Fruit fly (Drosophila melanogaster) whole organism, embryonic: ENCODE results near the gene CG15725.

Experiments used
- CG10321 ChIP-seq: fragments of 200-800 bp; sonication (Bioruptor generic); IDR thresholded peaks from 2 replicates; pipeline ENCODE4 v1.3.6; 2022; ENCODE audit warnings: missing biosample characterization, missing genetic modification characterization
- CG11504 ChIP-seq: fragments of 200-800 bp; sonication (Bioruptor generic); optimal IDR thresholded peaks from 3 replicates; lab custom pipeline; 2019; ENCODE audit warnings: missing biosample characterization, mild to moderate bottlenecking, missing genetic modification characterization, moderate library complexity
- CG12104 ChIP-seq: fragments of 200-800 bp; sonication (Bioruptor generic); optimal IDR thresholded peaks from 3 replicates; lab custom pipeline; 2016; ENCODE audit warnings: missing biosample characterization, missing genetic modification characterization
- CG1602 ChIP-seq: fragments of 200-800 bp; sonication (Bioruptor generic); optimal IDR thresholded peaks from 3 replicates; lab custom pipeline; 2016; ENCODE audit warnings: missing biosample characterization, missing genetic modification characterization
- CG17612 ChIP-seq: fragments of 200-800 bp; sonication (Bioruptor generic); IDR thresholded peaks from 2 replicates; pipeline ENCODE4 v1.3.6; 2022; ENCODE audit warnings: missing biosample characterization, missing genetic modification characterization
- CG18476 ChIP-seq: fragments of 200-800 bp; sonication (Bioruptor generic); optimal IDR thresholded peaks from 2 replicates; lab custom pipeline; 2016; ENCODE audit warnings: missing biosample characterization, mild to moderate bottlenecking, missing genetic modification characterization
- CG2116 ChIP-seq: fragments of 200-800 bp; sonication (Bioruptor generic); optimal IDR thresholded peaks from 3 replicates; lab custom pipeline; 2018; ENCODE audit warnings: missing biosample characterization, mild to moderate bottlenecking, missing genetic modification characterization
- CG3163 ChIP-seq: fragments of 200-800 bp; sonication (Bioruptor generic); optimal IDR thresholded peaks from 3 replicates; lab custom pipeline; 2016; ENCODE audit warnings: missing biosample characterization, missing genetic modification characterization
- CG3281 ChIP-seq: fragments of 200-800 bp; sonication (Bioruptor generic); optimal IDR thresholded peaks from 3 replicates; lab custom pipeline; 2017; ENCODE audit warnings: missing biosample characterization, mild to moderate bottlenecking, missing genetic modification characterization
- CG5953 ChIP-seq: fragments of 200-800 bp; sonication (Bioruptor generic); IDR thresholded peaks from 2 replicates; pipeline ENCODE4 v1.3.6; 2022; ENCODE audit warnings: missing biosample characterization, missing genetic modification characterization
- CG6175 ChIP-seq: fragments of 200-800 bp; sonication (Bioruptor generic); IDR thresholded peaks from 3 replicates; pipeline ENCODE4 v1.3.6; 2022; ENCODE audit warnings: missing biosample characterization, missing genetic modification characterization
- CG6689 ChIP-seq: fragments of 200-800 bp; sonication (Bioruptor generic); IDR thresholded peaks from 2 replicates; pipeline ENCODE4 v1.3.6; 2022; ENCODE audit warnings: missing biosample characterization, missing genetic modification characterization
- CG9609 ChIP-seq: fragments of 200-800 bp; sonication (Bioruptor generic); optimal IDR thresholded peaks from 3 replicates; lab custom pipeline; 2016; ENCODE audit warnings: missing biosample characterization, missing genetic modification characterization
- CkIIα-i1 ChIP-seq: fragments of 200-800 bp; sonication (Bioruptor generic); IDR thresholded peaks from 2 replicates; pipeline ENCODE4 v1.3.6; 2022; ENCODE audit warnings: missing biosample characterization, missing genetic modification characterization
- Dfd ChIP-seq, 2 experiments: fragments of >200 bp; optimal IDR thresholded peaks; 2 replicates each; lab custom pipeline; 2017; ENCODE audit warnings: missing biosample characterization in 2 of 2, missing genetic modification characterization in 2 of 2
- Dip2 ChIP-seq: fragments of 200-800 bp; sonication (Bioruptor generic); IDR thresholded peaks from 2 replicates; pipeline ENCODE4 v1.3.6; 2022; ENCODE audit warnings: missing biosample characterization, missing genetic modification characterization
- Eip74EF ChIP-seq, 2 experiments: fragments of 200-800 bp in 1 of 2; fragments of >200 bp in 1 of 2; sonication (Bioruptor generic) in 1 of 2; optimal IDR thresholded peaks; 2 replicates each; lab custom pipeline; 2017 to 2019; ENCODE audit warnings: missing biosample characterization in 2 of 2, missing genetic modification characterization in 2 of 2, mild to moderate bottlenecking in 1 of 2, moderate library complexity in 1 of 2
- HLH4C ChIP-seq: fragments of 200-800 bp; sonication (Bioruptor generic); IDR thresholded peaks from 3 replicates; pipeline ENCODE4 v1.3.6; 2022; ENCODE audit warnings: missing biosample characterization, missing genetic modification characterization; ENCODE audit not compliant: partially characterized antibody
- Hey ChIP-seq: fragments of 200-800 bp; sonication (Bioruptor generic); optimal IDR thresholded peaks from 3 replicates; lab custom pipeline; 2018; ENCODE audit warnings: missing biosample characterization, mild to moderate bottlenecking, missing genetic modification characterization
- Hr78 ChIP-seq, 2 experiments: fragments of 200-800 bp in 1 of 2; fragments of >200 bp in 1 of 2; sonication (Bioruptor generic) in 1 of 2; optimal IDR thresholded peaks; 2 replicates each; lab custom pipeline; 2017 to 2019; ENCODE audit warnings: missing biosample characterization in 2 of 2, missing genetic modification characterization in 2 of 2, mild to moderate bottlenecking in 1 of 2, moderate library complexity in 1 of 2
- Meics ChIP-seq: fragments of 200-800 bp; sonication (Bioruptor generic); optimal IDR thresholded peaks from 2 replicates; lab custom pipeline; 2017; ENCODE audit warnings: missing biosample characterization, mild to moderate bottlenecking, missing genetic modification characterization
- Ravus ChIP-seq: fragments of 200-800 bp; sonication (Bioruptor generic); IDR thresholded peaks from 2 replicates; pipeline ENCODE4 v1.3.6; 2022; ENCODE audit warnings: missing biosample characterization, missing genetic modification characterization
- Rx ChIP-seq: fragments of 200-800 bp; sonication (Bioruptor generic); IDR thresholded peaks from 2 replicates; pipeline ENCODE4 v1.3.6; 2022; ENCODE audit warnings: missing biosample characterization, missing genetic modification characterization
- Side ChIP-seq: fragments of 200-800 bp; sonication (Bioruptor generic); optimal IDR thresholded peaks from 2 replicates; lab custom pipeline; 2016; ENCODE audit warnings: missing biosample characterization, missing genetic modification characterization
- Stat92E ChIP-seq, 3 experiments: fragments of >200 bp in 2 of 3; fragments of 200-800 bp in 1 of 3; sonication (Bioruptor generic) in 1 of 3; optimal IDR thresholded peaks; 2 replicates each; lab custom pipeline; 2017 to 2019; ENCODE audit warnings: missing biosample characterization in 3 of 3, missing genetic modification characterization in 3 of 3, mild to moderate bottlenecking in 1 of 3, moderate library complexity in 1 of 3
- ab ChIP-seq: fragments of 200-800 bp; sonication (Bioruptor generic); optimal IDR thresholded peaks from 2 replicates; lab custom pipeline; 2016; ENCODE audit warnings: missing biosample characterization, missing genetic modification characterization
- abd-A ChIP-seq: fragments of 200-800 bp; sonication (Bioruptor generic); optimal IDR thresholded peaks from 3 replicates; lab custom pipeline; 2019; ENCODE audit warnings: missing biosample characterization, mild to moderate bottlenecking, missing genetic modification characterization, moderate library complexity
- ac ChIP-seq: fragments of 200-800 bp; sonication (Bioruptor generic); optimal IDR thresholded peaks from 3 replicates; lab custom pipeline; 2017; ENCODE audit warnings: missing biosample characterization, mild to moderate bottlenecking, missing genetic modification characterization
- bowl ChIP-seq: fragments of 200-800 bp; sonication (Bioruptor generic); IDR thresholded peaks from 2 replicates; pipeline ENCODE4 v1.3.6; 2022; ENCODE audit warnings: missing biosample characterization, missing genetic modification characterization
- chm ChIP-seq: fragments of 200-800 bp; sonication (Bioruptor generic); IDR thresholded peaks from 2 replicates; pipeline ENCODE4 v1.3.6; 2022; ENCODE audit warnings: missing biosample characterization, missing genetic modification characterization
- corto ChIP-seq: fragments of 200-800 bp; sonication (Bioruptor generic); optimal IDR thresholded peaks from 2 replicates; lab custom pipeline; 2016; ENCODE audit warnings: missing biosample characterization, mild to moderate bottlenecking, missing genetic modification characterization, moderate library complexity
- cwo ChIP-seq: fragments of 200-800 bp; sonication (Bioruptor generic); optimal IDR thresholded peaks from 3 replicates; lab custom pipeline; 2017; ENCODE audit warnings: missing biosample characterization, missing genetic modification characterization, mild to moderate bottlenecking, moderate library complexity, missing genetic modification reagents
- ewg ChIP-seq: fragments of 200-800 bp; sonication (Bioruptor generic); optimal IDR thresholded peaks from 3 replicates; lab custom pipeline; 2017; ENCODE audit warnings: mild to moderate bottlenecking, missing biosample characterization, missing genetic modification reagents, missing genetic modification characterization
- grau ChIP-seq: fragments of 200-800 bp; optimal IDR thresholded peaks from 3 replicates; lab custom pipeline; 2019; ENCODE audit warnings: missing biosample characterization, mild to moderate bottlenecking, missing genetic modification characterization, moderate library complexity
- ind ChIP-seq: fragments of 200-800 bp; sonication (Bioruptor generic); optimal IDR thresholded peaks from 3 replicates; lab custom pipeline; 2016; ENCODE audit warnings: missing biosample characterization, missing genetic modification characterization
- jing ChIP-seq: fragments of 200-800 bp; sonication (Bioruptor generic); optimal IDR thresholded peaks from 2 replicates; lab custom pipeline; 2018; ENCODE audit warnings: missing biosample characterization, mild to moderate bottlenecking, missing genetic modification characterization
- knrl ChIP-seq: fragments of 200-800 bp; sonication (Bioruptor generic); IDR thresholded peaks from 3 replicates; pipeline ENCODE4 v1.3.6; 2022; ENCODE audit warnings: missing biosample characterization, missing genetic modification characterization; ENCODE audit not compliant: partially characterized antibody
- mld ChIP-seq: fragments of 200-800 bp; sonication (Bioruptor generic); IDR thresholded peaks from 3 replicates; pipeline ENCODE4 v1.3.6; 2022; ENCODE audit warnings: missing biosample characterization, missing genetic modification characterization; ENCODE audit not compliant: partially characterized antibody
- oc ChIP-seq: fragments of 200-800 bp; sonication (Bioruptor generic); optimal IDR thresholded peaks from 2 replicates; lab custom pipeline; 2018; ENCODE audit warnings: missing biosample characterization, mild to moderate bottlenecking, missing genetic modification characterization, moderate library complexity
- onecut ChIP-seq: fragments of 200-800 bp; sonication (Bioruptor generic); IDR thresholded peaks from 2 replicates; pipeline ENCODE4 v1.3.6; 2022; ENCODE audit warnings: missing biosample characterization, missing genetic modification characterization
- pros ChIP-seq: fragments of 200-800 bp; sonication (Bioruptor generic); optimal IDR thresholded peaks from 3 replicates; lab custom pipeline; 2019; ENCODE audit warnings: missing biosample characterization, mild to moderate bottlenecking, missing genetic modification characterization, moderate library complexity
- scrt ChIP-seq: fragments of 200-800 bp; sonication (Bioruptor generic); optimal IDR thresholded peaks from 2 replicates; lab custom pipeline; 2018; ENCODE audit warnings: missing biosample characterization, mild to moderate bottlenecking, missing genetic modification characterization, moderate library complexity
- sisA ChIP-seq: fragments of 200-800 bp; sonication (Bioruptor generic); IDR thresholded peaks from 2 replicates; pipeline ENCODE4 v1.3.6; 2022; ENCODE audit warnings: missing biosample characterization, missing genetic modification characterization
- slou ChIP-seq: fragments of 200-800 bp; sonication (Bioruptor generic); optimal IDR thresholded peaks from 3 replicates; lab custom pipeline; 2016; ENCODE audit warnings: missing biosample characterization, missing genetic modification characterization
- so ChIP-seq: fragments of 200-800 bp; sonication (Bioruptor generic); IDR thresholded peaks from 3 replicates; pipeline ENCODE4 v1.3.6; 2022; ENCODE audit warnings: missing biosample characterization, missing genetic modification characterization
- sqz ChIP-seq: fragments of 200-800 bp; sonication (Bioruptor generic); optimal IDR thresholded peaks from 3 replicates; lab custom pipeline; 2018; ENCODE audit warnings: missing biosample characterization, mild to moderate bottlenecking, missing genetic modification characterization
- stc ChIP-seq: fragments of 200-800 bp; sonication (Bioruptor generic); IDR thresholded peaks from 2 replicates; pipeline ENCODE4 v1.3.6; 2022; ENCODE audit warnings: missing biosample characterization, missing genetic modification characterization
- tin ChIP-seq: fragments of 200-800 bp; sonication (Bioruptor generic); optimal IDR thresholded peaks from 3 replicates; lab custom pipeline; 2016; ENCODE audit warnings: missing biosample characterization, missing genetic modification characterization
- zf30C ChIP-seq: fragments of 200-800 bp; sonication (Bioruptor generic); optimal IDR thresholded peaks from 3 replicates; lab custom pipeline; 2018; ENCODE audit warnings: missing biosample characterization, mild to moderate bottlenecking, missing genetic modification characterization

CG15725 gene

dm6 chrX:12755600-12756373, 50.1 kb downstream of the CG15725 start (continued):
- TF ChIP-seq abd-A (peak; percentile 39), CG6175 (GFP tag; lab: Robert Waterston, UW) (peak; percentile 86; the same call in 2 of the 3 replicates), Eip74EF (GFP tag; optimal IDR thresholded peaks at IDR 0.05; lab: Kevin White, UChicago) (no peak), chm (no peak), mld (GFP tag; lab: Robert Waterston, UW) (no peak), CkIIα-i1 (GFP tag; lab: Robert Waterston, UW) (no peak), Hey (tag; lab: Kevin White, UChicago) (no peak), jing (GFP tag; lab: Kevin White, UChicago) (no peak), ind (GFP tag; lab: Kevin White, UChicago) (peak; percentile 81), CG3281 (GFP tag; lab: Kevin White, UChicago) (peak; percentile 89), Dip2 (GFP tag; lab: Robert Waterston, UW) (no peak), CG1602 (GFP tag; lab: Kevin White, UChicago) (peak; percentile 70), so (GFP tag; lab: Robert Waterston, UW) (peak; percentile 33; the same call in 1 of the 3 replicates), zf30C (GFP tag; lab: Kevin White, UChicago) (no peak), Dfd (GFP tag; optimal IDR thresholded peaks at IDR 0.05; lab: Kevin White, UChicago) (no peak), Hr78 (GFP tag; optimal IDR thresholded peaks at IDR 0.05; lab: Kevin White, UChicago) (no peak), HLH4C (GFP tag; lab: Robert Waterston, UW) (no peak), corto (GFP tag; lab: Kevin White, UChicago) (no peak), sisA (peak; percentile 66), Side (GFP tag; lab: Kevin White, UChicago) (no peak), onecut (GFP tag; lab: Robert Waterston, UW) (no peak), CG5953 (GFP tag; lab: Robert Waterston, UW) (no peak), sqz (GFP tag; lab: Kevin White, UChicago) (peak; percentile 55), CG9609 (GFP tag; lab: Kevin White, UChicago) (peak; percentile 71), CG18476 (GFP tag; lab: Kevin White, UChicago) (peak; percentile 51), CG6689 (GFP tag; lab: Robert Waterston, UW) (peak; percentile 80), Ravus (GFP tag; lab: Robert Waterston, UW) (no peak; the same call in 1 of the 2 replicates), grau (tag; lab: Kevin White, UChicago) (peak; percentile 88), Stat92E (GFP tag; optimal IDR thresholded peaks at IDR 0.05; lab: Kevin White, UChicago) (no peak), Rx (GFP tag; lab: Robert Waterston, UW) (peak; percentile 66), ewg (GFP tag; lab: Kevin White, UChicago) (peak; percentile 41), CG10321 (GFP tag; lab: Robert Waterston, UW) (0 out of 2 replicates have a peak, but pooled peaks have one; percentile 25), pros (GFP tag; lab: Kevin White, UChicago) (no peak), CG17612 (GFP tag; lab: Robert Waterston, UW) (peak; percentile 61; the same call in 1 of the 2 replicates), bowl (GFP tag; lab: Robert Waterston, UW) (no peak), Meics (peak; percentile 92), stc (GFP tag; lab: Robert Waterston, UW) (peak; percentile 63; the same call in 1 of the 2 replicates), ac (GFP tag; lab: Kevin White, UChicago) (no peak), scrt (GFP tag; lab: Kevin White, UChicago) (peak; percentile 49), ab (GFP tag; lab: Kevin White, UChicago) (peak; percentile 59), slou (GFP tag; lab: Kevin White, UChicago) (peak; percentile 69), tin (peak; percentile 45), CG12104 (GFP tag; lab: Kevin White, UChicago) (peak; percentile 83), CG3163 (GFP tag; lab: Kevin White, UChicago) (no peak), CG11504 (tag; lab: Kevin White, UChicago) (peak; percentile 86), knrl (GFP tag; lab: Robert Waterston, UW) (no peak), cwo (GFP tag; lab: Kevin White, UChicago) (peak; percentile 33), oc (peak; percentile 6), CG2116 (GFP tag; lab: Kevin White, UChicago) (peak; percentile 16)
